Worm (Caenorhabditis elegans): ENCODE results near the gene skr-16.

Gene skr-16

ce11 chrIV:7167983-7168760 lies at the start of gene skr-16:
Gene skr-16, plus strand, starts transcription at chrIV:7168710.
- TF ChIP-seq med-1 (GFP tag; optimal IDR thresholded peaks at IDR 0.05; ENCODE audit: insufficient read depth) (no peak), T22C8.4 (GFP tag; IDR thresholded peaks at IDR 0.05) (no peak), ztf-29 (GFP tag; IDR thresholded peaks at IDR 0.05) (no peak), cog-1 (tag; optimal IDR thresholded peaks at IDR 0.05) (no peak), tab-1 (GFP tag; IDR thresholded peaks at IDR 0.05) (no peak), ztf-23 (GFP tag; IDR thresholded peaks at IDR 0.05) (no peak), flt-1 (GFP tag; IDR thresholded peaks at IDR 0.05) (no peak), klf-2 (GFP tag; conservative IDR thresholded peaks at IDR 0.05) (no peak), ref-1 (GFP tag; conservative IDR thresholded peaks at IDR 0.05) (no peak)

ce11 chrIV:7121313-7122055 lies 47.0 kb upstream of the skr-16 start, which contains the start of the genes C34D4.10 and str-48:
Gene C34D4.10, minus strand, starts transcription at chrIV:7121413.
Gene str-48, plus strand, starts transcription at chrIV:7122005.
- TF ChIP-seq flt-1 (GFP tag; IDR thresholded peaks at IDR 0.05) (no peak), cog-1 (tag; optimal IDR thresholded peaks at IDR 0.05) (no peak), ztf-23 (GFP tag; IDR thresholded peaks at IDR 0.05) (no peak), klf-2 (GFP tag; conservative IDR thresholded peaks at IDR 0.05) (no peak), ref-1 (GFP tag; conservative IDR thresholded peaks at IDR 0.05) (no peak), ztf-29 (GFP tag; IDR thresholded peaks at IDR 0.05) (no peak), tab-1 (GFP tag; IDR thresholded peaks at IDR 0.05) (no peak), med-1 (GFP tag; optimal IDR thresholded peaks at IDR 0.05; ENCODE audit: insufficient read depth) (no peak), T22C8.4 (GFP tag; IDR thresholded peaks at IDR 0.05) (no peak)

- TF ChIP-seq flt-1 (GFP tag; IDR thresholded peaks at IDR 0.05) (no peak), ztf-23 (GFP tag; IDR thresholded peaks at IDR 0.05) (no peak), cog-1 (tag; optimal IDR thresholded peaks at IDR 0.05) (no peak), T22C8.4 (GFP tag; IDR thresholded peaks at IDR 0.05) (no peak), ref-1 (GFP tag; conservative IDR thresholded peaks at IDR 0.05) (no peak), ztf-29 (GFP tag; IDR thresholded peaks at IDR 0.05) (no peak), tab-1 (GFP tag; IDR thresholded peaks at IDR 0.05) (no peak), klf-2 (GFP tag; conservative IDR thresholded peaks at IDR 0.05) (no peak), med-1 (GFP tag; optimal IDR thresholded peaks at IDR 0.05; ENCODE audit: insufficient read depth) (no peak)
These were observed 36.7 kb upstream of the skr-16 start, which contains the start of gene grsp-3 for ce11 chrIV:7131780-7132179. Gene grsp-3, minus strand, starts transcription at chrIV:7131928.

- TF ChIP-seq cog-1 (tag; optimal IDR thresholded peaks at IDR 0.05) (no peak), klf-2 (GFP tag; conservative IDR thresholded peaks at IDR 0.05) (no peak), tab-1 (GFP tag; IDR thresholded peaks at IDR 0.05) (no peak), med-1 (GFP tag; optimal IDR thresholded peaks at IDR 0.05; ENCODE audit: insufficient read depth) (no peak), T22C8.4 (GFP tag; IDR thresholded peaks at IDR 0.05) (peak; percentile 42; the same call in 1 of the 2 replicates)
These were observed 35.4 kb upstream of the skr-16 start, which contains the start of gene cyn-12 for ce11 chrIV:7133140-7133539. Gene cyn-12, minus strand, starts transcription at chrIV:7133217.

ce11 chrIV:7133983-7134382 lies 34.5 kb upstream of the skr-16 start, which contains the start of gene mutd-1:
Gene mutd-1, minus strand, starts transcription at chrIV:7134083.
- TF ChIP-seq med-1 (GFP tag; optimal IDR thresholded peaks at IDR 0.05; ENCODE audit: insufficient read depth), result no peak
- no peak for TF ChIP-seq ztf-23 (GFP tag; IDR thresholded peaks at IDR 0.05)

ce11 chrIV:7139143-7139542 lies 29.4 kb upstream of the skr-16 start:
- TF ChIP-seq klf-2 (GFP tag; conservative IDR thresholded peaks at IDR 0.05) (no peak), tab-1 (GFP tag; IDR thresholded peaks at IDR 0.05) (no peak), cog-1 (tag; optimal IDR thresholded peaks at IDR 0.05) (no peak), med-1 (GFP tag; optimal IDR thresholded peaks at IDR 0.05; ENCODE audit: insufficient read depth) (no peak), ref-1 (GFP tag; conservative IDR thresholded peaks at IDR 0.05) (no peak), flt-1 (GFP tag; IDR thresholded peaks at IDR 0.05) (no peak)

- no peak for TF ChIP-seq klf-2 (GFP tag; conservative IDR thresholded peaks at IDR 0.05)
- no peak for TF ChIP-seq flt-1 (GFP tag; IDR thresholded peaks at IDR 0.05)
- TF ChIP-seq ref-1 (GFP tag; conservative IDR thresholded peaks at IDR 0.05), result no peak
- no peak for TF ChIP-seq cog-1 (tag; optimal IDR thresholded peaks at IDR 0.05)
- no peak for TF ChIP-seq ztf-29 (GFP tag; IDR thresholded peaks at IDR 0.05)
- no peak for TF ChIP-seq T22C8.4 (GFP tag; IDR thresholded peaks at IDR 0.05)
- no peak for TF ChIP-seq med-1 (GFP tag; optimal IDR thresholded peaks at IDR 0.05; ENCODE audit: insufficient read depth)
- no peak for TF ChIP-seq tab-1 (GFP tag; IDR thresholded peaks at IDR 0.05)
- TF ChIP-seq ztf-23 (GFP tag; IDR thresholded peaks at IDR 0.05), result no peak
These were observed 23.7 kb upstream of the skr-16 start, which contains the start of gene hecd-1 for ce11 chrIV:7144670-7145257. Gene hecd-1, minus strand, starts transcription at chrIV:7144720.

ce11 chrIV:7147722-7148121 lies 20.8 kb upstream of the skr-16 start:
- no peak for TF ChIP-seq ztf-23 (GFP tag; IDR thresholded peaks at IDR 0.05)
- no peak for TF ChIP-seq flt-1 (GFP tag; IDR thresholded peaks at IDR 0.05)
- TF ChIP-seq med-1 (GFP tag; optimal IDR thresholded peaks at IDR 0.05; ENCODE audit: insufficient read depth), result no peak

- TF ChIP-seq med-1 (GFP tag; optimal IDR thresholded peaks at IDR 0.05; ENCODE audit: insufficient read depth) (no peak), cog-1 (tag; optimal IDR thresholded peaks at IDR 0.05) (no peak), ref-1 (GFP tag; conservative IDR thresholded peaks at IDR 0.05) (no peak), flt-1 (GFP tag; IDR thresholded peaks at IDR 0.05) (no peak), T22C8.4 (GFP tag; IDR thresholded peaks at IDR 0.05) (no peak), ztf-29 (GFP tag; IDR thresholded peaks at IDR 0.05) (no peak), tab-1 (GFP tag; IDR thresholded peaks at IDR 0.05) (no peak), ztf-23 (GFP tag; IDR thresholded peaks at IDR 0.05) (no peak), klf-2 (GFP tag; conservative IDR thresholded peaks at IDR 0.05) (no peak)
These were observed 19.4 kb upstream of the skr-16 start, which contains the start of gene C34D4.4 for ce11 chrIV:7149020-7149601. Gene C34D4.4, plus strand, starts transcription at chrIV:7149361.

Measured in whole organism, midembryonic.